Worm (Caenorhabditis elegans): Measurements from ENCODE around the gene R04B3.3.

DNA sequence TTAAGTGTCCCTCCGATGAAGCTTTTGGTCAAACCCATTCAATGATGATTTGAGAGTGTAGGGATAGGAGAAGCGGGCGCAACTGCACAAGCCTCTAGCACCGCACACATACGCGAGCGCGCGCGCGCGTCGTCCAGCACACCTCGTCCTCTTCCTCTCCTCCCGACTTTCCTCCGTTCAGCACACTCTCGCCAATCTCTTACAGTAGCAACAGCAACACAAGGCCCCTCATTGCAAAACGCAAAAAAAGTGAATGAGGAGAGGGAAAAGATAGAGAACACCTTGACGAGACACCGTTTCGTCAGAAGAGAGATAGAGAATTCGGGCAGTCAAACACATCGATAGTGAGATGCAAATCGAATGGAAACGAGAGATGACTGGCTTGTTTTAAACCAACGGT is 43.3 kb downstream of the R04B3.3 start:
- TF ChIP-seq unc-42 (tag; optimal IDR thresholded peaks at IDR 0.05) = no peak
- no peak for TF ChIP-seq pha-4 (tag; optimal IDR thresholded peaks at IDR 0.05)
- TF ChIP-seq nhr-11 (tag; optimal IDR thresholded peaks at IDR 0.05) = no peak
- TF ChIP-seq hlh-30 (tag; optimal IDR thresholded peaks at IDR 0.05; ENCODE audit: insufficient read depth) = peak; percentile 53
- no peak for TF ChIP-seq ceh-45 (GFP tag; IDR thresholded peaks at IDR 0.05)
- TF ChIP-seq ceh-19 (GFP tag; optimal IDR thresholded peaks at IDR 0.05) = no peak
- no peak for TF ChIP-seq ceh-14 (tag; optimal IDR thresholded peaks at IDR 0.05)
- TF ChIP-seq Y22D7AL.16 (tag; optimal IDR thresholded peaks at IDR 0.05) = no peak
- peak; percentile 4 for TF ChIP-seq ets-4 (tag; optimal IDR thresholded peaks at IDR 0.05)
- TF ChIP-seq tbx-2 (tag; optimal IDR thresholded peaks at IDR 0.05) = peak; percentile 73
- no peak for TF ChIP-seq nhr-232 (tag; optimal IDR thresholded peaks at IDR 0.05)
- TF ChIP-seq unc-55 (GFP tag; optimal IDR thresholded peaks at IDR 0.05) = peak; percentile 15

All from whole organism, late embryonic.